Fruit fly (Drosophila melanogaster) whole organism, embryonic: ENCODE results near the gene CG32708.
A peak's percentile ranks its signal among the peaks of the same experiment; 100 is the strongest.

Experiments used
- Aef1 ChIP-seq: fragments of 200-800 bp; sonication (Bioruptor generic); IDR thresholded peaks from 3 replicates; pipeline ENCODE4 v1.3.6; 2022; ENCODE audit warnings: missing biosample characterization, missing genetic modification characterization
- Asciz ChIP-seq: fragments of 200-800 bp; sonication (Bioruptor generic); optimal IDR thresholded peaks from 2 replicates; lab custom pipeline; 2017; ENCODE audit warnings: missing biosample characterization, mild to moderate bottlenecking, missing genetic modification characterization, missing genetic modification reagents
- BEAF-32 ChIP-seq: fragments of 200-800 bp; sonication (Bioruptor generic); optimal IDR thresholded peaks from 3 replicates; lab custom pipeline; 2017; ENCODE audit warnings: missing biosample characterization, missing genetic modification characterization, mild to moderate bottlenecking, moderate library complexity, missing genetic modification reagents
- CG10431 ChIP-seq: fragments of 200-800 bp; sonication (Bioruptor generic); optimal IDR thresholded peaks from 3 replicates; lab custom pipeline; 2018; ENCODE audit warnings: missing biosample characterization, mild to moderate bottlenecking, missing genetic modification characterization
- CG11093 ChIP-seq: fragments of 200-800 bp; sonication (Bioruptor generic); IDR thresholded peaks from 3 replicates; pipeline ENCODE4 v1.3.6; 2022; ENCODE audit warnings: missing biosample characterization, missing genetic modification characterization
- CG11723 ChIP-seq: fragments of 200-800 bp; sonication (Bioruptor generic); optimal IDR thresholded peaks from 2 replicates; lab custom pipeline; 2017; ENCODE audit warnings: missing biosample characterization, mild to moderate bottlenecking, missing genetic modification characterization
- CG1832 ChIP-seq: fragments of 200-800 bp; sonication (Bioruptor generic); optimal IDR thresholded peaks from 2 replicates; lab custom pipeline; 2017; ENCODE audit warnings: missing biosample characterization, mild to moderate bottlenecking, missing genetic modification characterization, inconsistent platforms
- CG2202 ChIP-seq: fragments of 200-800 bp; sonication (Bioruptor generic); optimal IDR thresholded peaks from 2 replicates; lab custom pipeline; 2018; ENCODE audit warnings: missing biosample characterization, mild to moderate bottlenecking, missing genetic modification characterization
- CG31224 ChIP-seq: fragments of 200-800 bp; sonication (Bioruptor generic); IDR thresholded peaks from 2 replicates; pipeline ENCODE4 v1.3.6; 2022; ENCODE audit warnings: missing biosample characterization, missing genetic modification characterization
- CG31365 ChIP-seq: fragments of 200-800 bp; sonication (Bioruptor generic); optimal IDR thresholded peaks from 2 replicates; lab custom pipeline; 2018; ENCODE audit warnings: missing biosample characterization, mild to moderate bottlenecking, missing genetic modification characterization
- CG32767 ChIP-seq: fragments of 200-800 bp; sonication (Bioruptor generic); IDR thresholded peaks from 2 replicates; pipeline ENCODE4 v1.3.6; 2022; ENCODE audit warnings: missing biosample characterization, missing genetic modification characterization
- CG34224 ChIP-seq: fragments of 200-800 bp; sonication (Bioruptor generic); IDR thresholded peaks from 3 replicates; pipeline ENCODE4 v1.3.6; 2022; ENCODE audit warnings: missing biosample characterization, missing genetic modification characterization; ENCODE audit not compliant: partially characterized antibody
- CG4424 ChIP-seq: fragments of 200-800 bp; sonication (Bioruptor generic); optimal IDR thresholded peaks from 3 replicates; lab custom pipeline; 2016; ENCODE audit warnings: missing biosample characterization, missing genetic modification characterization
- CG5180 ChIP-seq: fragments of 200-800 bp; sonication (Bioruptor generic); optimal IDR thresholded peaks from 3 replicates; lab custom pipeline; 2017; ENCODE audit warnings: missing biosample characterization, missing genetic modification characterization, mild to moderate bottlenecking, moderate library complexity, missing genetic modification reagents
- CG6765 ChIP-seq: fragments of 200-800 bp; sonication (Bioruptor generic); optimal IDR thresholded peaks from 3 replicates; lab custom pipeline; 2017; ENCODE audit warnings: missing biosample characterization, mild to moderate bottlenecking, missing genetic modification characterization
- CG9215 ChIP-seq: fragments of 200-800 bp; sonication (Bioruptor generic); IDR thresholded peaks from 2 replicates; pipeline ENCODE4 v1.3.6; 2022; ENCODE audit warnings: missing biosample characterization, missing genetic modification characterization
- CG9609 ChIP-seq: fragments of 200-800 bp; sonication (Bioruptor generic); optimal IDR thresholded peaks from 3 replicates; lab custom pipeline; 2016; ENCODE audit warnings: missing biosample characterization, missing genetic modification characterization
- CG9727 ChIP-seq: fragments of 200-800 bp; sonication (Bioruptor generic); optimal IDR thresholded peaks from 3 replicates; lab custom pipeline; 2017; ENCODE audit warnings: missing biosample characterization, mild to moderate bottlenecking, missing genetic modification characterization
- CG9932 ChIP-seq: fragments of 200-800 bp; sonication (Bioruptor generic); IDR thresholded peaks from 2 replicates; pipeline ENCODE4 v1.3.6; 2022; ENCODE audit warnings: missing biosample characterization, missing genetic modification characterization
- D19B ChIP-seq: fragments of 200-800 bp; sonication (Bioruptor generic); optimal IDR thresholded peaks from 2 replicates; lab custom pipeline; 2017; ENCODE audit warnings: missing biosample characterization, mild to moderate bottlenecking, missing genetic modification characterization
- Dfd ChIP-seq, 2 experiments: fragments of >200 bp; optimal IDR thresholded peaks; 2 replicates each; lab custom pipeline; 2017; ENCODE audit warnings: missing biosample characterization in 2 of 2, missing genetic modification characterization in 2 of 2
- Dll ChIP-seq: fragments of 200-800 bp; sonication (Bioruptor generic); IDR thresholded peaks from 4 replicates; pipeline ENCODE4 v1.3.6; 2022; ENCODE audit warnings: missing biosample characterization, missing genetic modification characterization; ENCODE audit not compliant: partially characterized antibody
- Fer3 ChIP-seq: fragments of 200-800 bp; sonication (Bioruptor generic); optimal IDR thresholded peaks from 2 replicates; lab custom pipeline; 2018; ENCODE audit warnings: missing biosample characterization, mild to moderate bottlenecking, missing genetic modification characterization, moderate library complexity
- GATAe ChIP-seq: fragments of 200-800 bp; sonication (Bioruptor generic); conservative IDR thresholded peaks from 2 replicates; pipeline ENCODE4 v1.3.6; 2022; ENCODE audit warnings: missing biosample characterization, missing genetic modification characterization
- Mad ChIP-seq: fragments of 200-800 bp; sonication (Bioruptor generic); optimal IDR thresholded peaks from 2 replicates; lab custom pipeline; 2016; ENCODE audit warnings: missing biosample characterization, missing genetic modification characterization
- Mrtf ChIP-seq: fragments of 200-800 bp; sonication (Bioruptor generic); IDR thresholded peaks from 3 replicates; pipeline ENCODE4 v1.3.6; 2022; ENCODE audit warnings: missing biosample characterization, missing genetic modification characterization
- Nf-YC ChIP-seq: fragments of 200-800 bp; optimal IDR thresholded peaks from 3 replicates; lab custom pipeline; 2019; ENCODE audit warnings: missing biosample characterization, mild to moderate bottlenecking, missing genetic modification characterization, moderate library complexity
- Optix ChIP-seq: fragments of 200-800 bp; sonication (Bioruptor generic); IDR thresholded peaks from 3 replicates; pipeline ENCODE4 v1.3.6; 2022; ENCODE audit warnings: missing biosample characterization, missing genetic modification characterization
- Side ChIP-seq: fragments of 200-800 bp; sonication (Bioruptor generic); optimal IDR thresholded peaks from 2 replicates; lab custom pipeline; 2016; ENCODE audit warnings: missing biosample characterization, missing genetic modification characterization
- Spps ChIP-seq: fragments of 200-800 bp; sonication (Bioruptor generic); optimal IDR thresholded peaks from 2 replicates; lab custom pipeline; 2018; ENCODE audit warnings: missing biosample characterization, mild to moderate bottlenecking, missing genetic modification characterization
- Ssrp ChIP-seq: fragments of 200-800 bp; sonication (Bioruptor generic); optimal IDR thresholded peaks from 2 replicates; lab custom pipeline; 2018; ENCODE audit warnings: missing biosample characterization, mild to moderate bottlenecking, missing genetic modification characterization, moderate library complexity
- ab ChIP-seq: fragments of 200-800 bp; sonication (Bioruptor generic); optimal IDR thresholded peaks from 2 replicates; lab custom pipeline; 2016; ENCODE audit warnings: missing biosample characterization, missing genetic modification characterization
- crc ChIP-seq: fragments of 200-800 bp; sonication (Bioruptor generic); optimal IDR thresholded peaks from 2 replicates; lab custom pipeline; 2016; ENCODE audit warnings: missing biosample characterization, missing genetic modification characterization
- disco-r ChIP-seq: fragments of 200-800 bp; sonication (Bioruptor generic); optimal IDR thresholded peaks from 2 replicates; lab custom pipeline; 2016; ENCODE audit warnings: missing biosample characterization, missing genetic modification characterization
- dm ChIP-seq: fragments of 200-800 bp; sonication (Bioruptor generic); optimal IDR thresholded peaks from 3 replicates; lab custom pipeline; 2016; ENCODE audit warnings: missing biosample characterization, missing genetic modification characterization
- eyg ChIP-seq: fragments of 200-800 bp; sonication (Bioruptor generic); optimal IDR thresholded peaks from 3 replicates; lab custom pipeline; 2016; ENCODE audit warnings: missing biosample characterization, missing genetic modification characterization
- fd102C ChIP-seq: fragments of 200-800 bp; sonication (Bioruptor generic); optimal IDR thresholded peaks from 2 replicates; lab custom pipeline; 2018; ENCODE audit warnings: missing biosample characterization, mild to moderate bottlenecking, missing genetic modification characterization, moderate library complexity
- fd96Cb ChIP-seq: fragments of 200-800 bp; sonication (Bioruptor generic); optimal IDR thresholded peaks from 2 replicates; lab custom pipeline; 2018; ENCODE audit warnings: missing biosample characterization, mild to moderate bottlenecking, missing genetic modification characterization, moderate library complexity
- fru ChIP-seq: fragments of >200 bp; optimal IDR thresholded peaks from 2 replicates; lab custom pipeline; 2017
- gt ChIP-seq: fragments of 200-800 bp; sonication (Bioruptor generic); IDR thresholded peaks from 2 replicates; pipeline ENCODE4 v1.3.6; 2022; ENCODE audit warnings: missing biosample characterization, missing genetic modification characterization
- hkb ChIP-seq, 2 experiments: fragments of 200-800 bp in 1 of 2; fragments of >200 bp in 1 of 2; sonication (Bioruptor generic) in 1 of 2; IDR thresholded peaks in 1 of 2; optimal IDR thresholded peaks in 1 of 2; 2 replicates each; pipeline versions ENCODE4 v1.3.6 to Lab custom; 2017 to 2022; ENCODE audit warnings: missing biosample characterization in 1 of 2, missing genetic modification characterization in 1 of 2
- otp ChIP-seq: fragments of 200-800 bp; sonication (Bioruptor generic); IDR thresholded peaks from 3 replicates; pipeline ENCODE4, ENCODE4 v1.3.6; 2022; ENCODE audit warnings: missing biosample characterization, missing genetic modification characterization
- p53 ChIP-seq: fragments of 200-800 bp; sonication (Bioruptor generic); optimal IDR thresholded peaks from 2 replicates; lab custom pipeline; 2016; ENCODE audit warnings: missing biosample characterization, missing genetic modification characterization
- phol ChIP-seq: fragments of 200-800 bp; sonication (Bioruptor generic); optimal IDR thresholded peaks from 3 replicates; lab custom pipeline; 2018; ENCODE audit warnings: missing biosample characterization, mild to moderate bottlenecking, missing genetic modification characterization, moderate library complexity
- pita ChIP-seq: fragments of 200-800 bp; sonication (Bioruptor generic); optimal IDR thresholded peaks from 2 replicates; lab custom pipeline; 2017; ENCODE audit warnings: missing biosample characterization, mild to moderate bottlenecking, missing genetic modification characterization
- sima ChIP-seq: fragments of 200-800 bp; sonication (Bioruptor generic); optimal IDR thresholded peaks from 2 replicates; lab custom pipeline; 2016; ENCODE audit warnings: missing biosample characterization, missing genetic modification characterization
- sna ChIP-seq: fragments of 200-800 bp; sonication (Bioruptor generic); IDR thresholded peaks from 2 replicates; pipeline ENCODE4 v1.3.6; 2022; ENCODE audit warnings: missing biosample characterization, missing genetic modification characterization; ENCODE audit not compliant: partially characterized antibody
- sqz ChIP-seq: fragments of 200-800 bp; sonication (Bioruptor generic); optimal IDR thresholded peaks from 3 replicates; lab custom pipeline; 2018; ENCODE audit warnings: missing biosample characterization, mild to moderate bottlenecking, missing genetic modification characterization
- vvl ChIP-seq: fragments of 200-800 bp; sonication (Bioruptor generic); IDR thresholded peaks from 2 replicates; pipeline ENCODE4 v1.3.6; 2022; ENCODE audit warnings: missing biosample characterization, missing genetic modification characterization
- wdn ChIP-seq: fragments of 200-800 bp; sonication (Bioruptor generic); IDR thresholded peaks from 2 replicates; pipeline ENCODE4 v1.3.6; 2022; ENCODE audit warnings: missing biosample characterization, missing genetic modification characterization

CG32708 gene

DNA sequence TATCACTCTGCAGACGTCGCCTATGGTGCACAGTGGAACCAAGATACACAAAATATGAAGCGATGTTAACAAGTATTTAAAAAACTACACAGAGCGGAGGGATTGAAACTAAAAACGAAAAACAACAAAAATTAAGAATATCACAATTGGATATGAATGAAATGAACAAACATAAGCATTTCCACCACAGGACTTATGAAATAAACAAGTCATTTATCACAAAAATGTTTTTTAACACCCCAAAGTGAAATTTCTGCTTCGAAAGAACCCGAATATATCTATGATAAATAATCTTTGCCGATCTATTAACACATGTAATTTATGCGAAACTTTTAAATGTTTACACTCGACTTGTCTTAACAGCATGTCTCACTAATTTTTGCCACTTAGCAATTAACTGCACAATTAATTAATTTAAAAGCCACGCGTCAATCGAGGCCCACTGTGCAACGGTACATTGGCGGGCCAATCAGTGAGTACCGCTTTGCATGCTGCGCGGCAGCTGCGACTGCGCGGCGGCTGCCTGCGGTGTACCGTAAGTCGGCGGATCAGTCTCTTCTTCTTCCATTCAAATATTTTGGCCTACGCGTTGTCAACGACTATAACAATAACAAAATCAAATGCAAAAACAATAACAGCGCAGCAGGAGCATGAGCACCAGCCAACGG is 43.8 kb upstream of the CG32708 start (continued):
- TF ChIP-seq CG34224 (GFP tag; lab: Robert Waterston, UW) (no peak), CG2202 (no peak), gt (no peak), dm (no peak), Optix (GFP tag; lab: Robert Waterston, UW) (no peak), eyg (GFP tag; lab: Kevin White, UChicago) (no peak), Mad (GFP tag; lab: Kevin White, UChicago) (no peak), CG31224 (GFP tag; lab: Robert Waterston, UW) (no peak), Mrtf (GFP tag; lab: Robert Waterston, UW) (no peak), Fer3 (tag; lab: Kevin White, UChicago) (no peak), phol (tag; lab: Kevin White, UChicago) (peak; percentile 69), CG9609 (GFP tag; lab: Kevin White, UChicago) (no peak), pita (no peak), CG5180 (GFP tag; lab: Kevin White, UChicago) (peak; percentile 17), Aef1 (GFP tag; lab: Robert Waterston, UW) (no peak), Dfd (GFP tag; optimal IDR thresholded peaks at IDR 0.05; lab: Kevin White, UChicago) (no peak), wdn (GFP tag; lab: Robert Waterston, UW) (no peak), Ssrp (peak; percentile 58), Spps (tag; lab: Kevin White, UChicago) (no peak), Nf-YC (peak; percentile 50), p53 (GFP tag; lab: Kevin White, UChicago) (no peak), CG31365 (tag; lab: Kevin White, UChicago) (no peak), Asciz (GFP tag; lab: Kevin White, UChicago) (peak; percentile 27), CG11723 (peak; percentile 5), otp (GFP tag; lab: Robert Waterston, UW) (no peak), CG4424 (GFP tag; lab: Kevin White, UChicago) (peak; percentile 69), BEAF-32 (GFP tag; lab: Kevin White, UChicago) (no peak), CG9932 (no peak), CG32767 (GFP tag; lab: Robert Waterston, UW) (peak; percentile 25; the same call in 1 of the 2 replicates), sqz (GFP tag; lab: Kevin White, UChicago) (no peak), CG1832 (GFP tag; lab: Kevin White, UChicago) (no peak), GATAe (GFP tag; lab: Robert Waterston, UW) (no peak), Dll (no peak), ab (GFP tag; lab: Kevin White, UChicago) (no peak), hkb (optimal IDR thresholded peaks at IDR 0.05; lab: Kevin White, UChicago) (no peak), hkb (GFP tag; IDR thresholded peaks at IDR 0.05; lab: Robert Waterston, UW) (peak; percentile 59), crc (no peak), CG11093 (GFP tag; lab: Robert Waterston, UW) (peak; percentile 61; the same call in 2 of the 3 replicates), CG6765 (GFP tag; lab: Kevin White, UChicago) (no peak), vvl (no peak), D19B (GFP tag; lab: Kevin White, UChicago) (no peak), CG9727 (GFP tag; lab: Kevin White, UChicago) (peak; percentile 72), CG9215 (GFP tag; lab: Robert Waterston, UW) (no peak), fd96Cb (tag; lab: Kevin White, UChicago) (peak; percentile 49), fd102C (GFP tag; lab: Kevin White, UChicago) (no peak), disco-r (GFP tag; lab: Kevin White, UChicago) (no peak), Side (GFP tag; lab: Kevin White, UChicago) (no peak), sna (no peak), fru (no peak), sima (GFP tag; lab: Kevin White, UChicago) (no peak), CG10431 (peak; percentile 5)
